Fruit fly (Drosophila melanogaster): ENCODE measurements around the gene wwk.
A peak's percentile ranks its signal among the peaks of the same experiment; 100 is the strongest.

wwk gene

DNA sequence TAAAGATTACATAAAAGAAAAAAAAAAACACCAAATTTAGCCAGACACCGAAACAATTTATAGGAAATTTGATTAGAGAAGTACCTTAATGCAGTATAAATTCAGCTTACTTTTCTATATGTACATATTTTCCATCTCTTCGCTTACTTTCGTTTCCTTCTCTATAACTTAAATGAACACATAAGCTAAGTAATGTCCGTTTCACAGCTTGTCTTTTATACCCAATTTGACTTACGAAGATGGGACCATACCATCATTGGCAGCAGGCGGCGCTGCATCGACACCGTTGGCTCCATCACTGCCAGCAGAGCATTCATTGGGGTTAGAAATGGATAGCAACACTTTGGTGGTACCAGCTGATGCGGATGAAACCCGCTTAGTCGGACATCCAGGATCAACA is 4.4 kb upstream of the wwk start, which contains the start of gene vig:
vig (minus strand) TSS at position 101 of the 400 bp plus-strand sequence.
- TF ChIP-seq ss (GFP tag; optimal IDR thresholded peaks at IDR 0.05) (no peak), Hr4 (GFP tag; optimal IDR thresholded peaks at IDR 0.05) (no peak), CG11762 (GFP tag; optimal IDR thresholded peaks at IDR 0.05; ENCODE audit: insufficient read depth) (no peak), Eip75B (GFP tag; optimal IDR thresholded peaks at IDR 0.05) (no peak), CG6276 (GFP tag; optimal IDR thresholded peaks at IDR 0.05) (no peak), fd85E (GFP tag; optimal IDR thresholded peaks at IDR 0.05) (no peak), CG3919 (GFP tag; optimal IDR thresholded peaks at IDR 0.05) (no peak)

dm6 chr2L:15106100-15106499 is 31.5 kb downstream of the wwk start:
- TF ChIP-seq dsx (GFP tag; optimal IDR thresholded peaks at IDR 0.05; ENCODE audit: poor library complexity, severe bottlenecking), result no peak
- peak; percentile 52 for TF ChIP-seq svp (GFP tag)
- no peak for TF ChIP-seq Hr4 (GFP tag; optimal IDR thresholded peaks at IDR 0.05)

DNA sequence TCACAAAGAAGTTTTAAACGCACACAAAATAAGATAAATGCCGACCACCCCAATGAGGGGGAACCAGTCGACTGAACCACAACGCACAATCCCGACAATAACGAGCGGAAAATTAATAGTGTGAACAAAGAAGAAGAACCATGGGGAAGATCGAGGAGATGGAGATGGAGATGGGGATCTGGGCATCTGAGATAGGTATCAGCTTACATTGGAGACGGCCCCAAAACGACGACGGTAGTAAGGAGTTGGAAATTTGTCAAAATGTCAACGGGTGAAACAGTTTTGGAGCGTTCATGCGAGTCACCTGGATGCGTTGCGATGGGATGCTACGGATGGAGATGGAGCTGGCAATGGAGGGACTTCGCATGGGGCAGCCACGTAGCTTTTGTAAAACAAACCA is 32.7 kb downstream of the wwk start:
- TF ChIP-seq Ets21C (GFP tag; optimal IDR thresholded peaks at IDR 0.05), result no peak
- no peak for TF ChIP-seq eg (GFP tag; IDR thresholded peaks at IDR 0.05)
- TF ChIP-seq dac (GFP tag; optimal IDR thresholded peaks at IDR 0.05), result no peak
- TF ChIP-seq Sox102F (GFP tag; optimal IDR thresholded peaks at IDR 0.05), result no peak
- TF ChIP-seq CG8319 (GFP tag; optimal IDR thresholded peaks at IDR 0.05), result no peak
- no peak for TF ChIP-seq CG31627 (GFP tag; optimal IDR thresholded peaks at IDR 0.05)
- no peak for TF ChIP-seq CG34406 (GFP tag; optimal IDR thresholded peaks at IDR 0.05)
- TF ChIP-seq CG9139 (GFP tag; optimal IDR thresholded peaks at IDR 0.05), result no peak

- TF ChIP-seq Eip93F (GFP tag; optimal IDR thresholded peaks at IDR 0.05), result no peak
- no peak for TF ChIP-seq CG7368 (GFP tag; optimal IDR thresholded peaks at IDR 0.05)
- TF ChIP-seq CG6808 (GFP tag; optimal IDR thresholded peaks at IDR 0.05), result no peak
- no peak for TF ChIP-seq Sox14 (GFP tag; optimal IDR thresholded peaks at IDR 0.05)
- no peak for TF ChIP-seq Sox102F (GFP tag; optimal IDR thresholded peaks at IDR 0.05)
- no peak for TF ChIP-seq CG1621 (tag; optimal IDR thresholded peaks at IDR 0.05)
- TF ChIP-seq Ets96B (tag; optimal IDR thresholded peaks at IDR 0.05), result no peak
- no peak for TF ChIP-seq pdm3 (GFP tag; optimal IDR thresholded peaks at IDR 0.05)
- no peak for TF ChIP-seq Hr38 (GFP tag; optimal IDR thresholded peaks at IDR 0.05)
- no peak for TF ChIP-seq ss (GFP tag; optimal IDR thresholded peaks at IDR 0.05)
- no peak for TF ChIP-seq Smox (GFP tag; optimal IDR thresholded peaks at IDR 0.05)
- TF ChIP-seq OdsH (GFP tag; optimal IDR thresholded peaks at IDR 0.05), result no peak
- no peak for TF ChIP-seq achi (GFP tag; optimal IDR thresholded peaks at IDR 0.05)
- no peak for TF ChIP-seq eg (GFP tag; IDR thresholded peaks at IDR 0.05)
- no peak for TF ChIP-seq CG11294 (GFP tag; IDR thresholded peaks at IDR 0.05)
- no peak for TF ChIP-seq CG6163 (GFP tag; IDR thresholded peaks at IDR 0.05)
- no peak for TF ChIP-seq Hr39 (GFP tag; optimal IDR thresholded peaks at IDR 0.05)
Measured at dm6 chr2L:15109145-15109544, 34.6 kb downstream of the wwk start, which contains the start of gene CG15269. CG15269 (plus strand) TSS chr2L:15109405.

DNA sequence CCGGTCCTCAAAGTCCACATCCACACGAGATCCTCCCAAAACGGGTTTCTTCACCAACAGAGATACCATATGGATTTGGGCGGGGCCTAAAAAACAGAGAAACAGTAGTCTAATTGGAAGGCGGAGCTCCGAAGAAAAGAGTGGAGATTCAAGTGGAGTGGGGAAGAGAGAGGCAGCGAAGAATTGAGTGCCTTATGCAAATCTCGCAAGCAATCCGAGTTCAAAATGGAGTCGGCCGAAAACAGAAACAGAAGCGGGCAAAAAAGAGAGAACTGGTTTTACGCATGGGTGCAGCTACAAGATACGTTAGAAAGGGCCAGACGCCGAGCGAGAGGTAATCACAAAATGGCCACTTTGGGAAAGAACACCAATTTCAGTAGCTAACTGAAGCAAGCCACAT is 36.7 kb downstream of the wwk start:
- TF ChIP-seq pdm3 (GFP tag; optimal IDR thresholded peaks at IDR 0.05) (no peak), CG8319 (GFP tag; optimal IDR thresholded peaks at IDR 0.05) (no peak), Sox102F (GFP tag; optimal IDR thresholded peaks at IDR 0.05) (no peak), CG6792 (GFP tag; optimal IDR thresholded peaks at IDR 0.05) (no peak), Hr4 (GFP tag; optimal IDR thresholded peaks at IDR 0.05) (no peak), ss (GFP tag; optimal IDR thresholded peaks at IDR 0.05) (no peak), Ets21C (GFP tag; optimal IDR thresholded peaks at IDR 0.05) (no peak), acj6 (GFP tag; optimal IDR thresholded peaks at IDR 0.05) (no peak), topi (GFP tag; optimal IDR thresholded peaks at IDR 0.05) (no peak), net (GFP tag; optimal IDR thresholded peaks at IDR 0.05) (no peak), fd85E (GFP tag; optimal IDR thresholded peaks at IDR 0.05) (no peak), Smox (GFP tag; optimal IDR thresholded peaks at IDR 0.05) (no peak), CG11902 (GFP tag; optimal IDR thresholded peaks at IDR 0.05) (no peak), vri (GFP tag; optimal IDR thresholded peaks at IDR 0.05) (no peak), CG6808 (GFP tag; optimal IDR thresholded peaks at IDR 0.05) (no peak), dac (GFP tag; optimal IDR thresholded peaks at IDR 0.05) (no peak), CG31627 (GFP tag; optimal IDR thresholded peaks at IDR 0.05) (no peak), salr (GFP tag; optimal IDR thresholded peaks at IDR 0.05) (no peak), CG32006 (GFP tag; optimal IDR thresholded peaks at IDR 0.05) (no peak), achi (GFP tag; optimal IDR thresholded peaks at IDR 0.05) (no peak)
